Worm (Caenorhabditis elegans) whole organism, late embryonic: ENCODE data around the gene ZK666.12.
"Not testable (repeated sequence)": the region's sequence is repeated elsewhere in the genome, so short reads cannot be mapped to it uniquely, and the experiment has no call there.

ENCODE experiments used
- C38D4.7 ChIP-seq: fragments of 200-800 bp; sonication (Bioruptor generic); optimal IDR thresholded peaks from 2 replicates; lab custom pipeline; 2018; ENCODE audit warnings: mild to moderate bottlenecking, missing genetic modification characterization, moderate library complexity, missing compliant biosample characterization
- F13H6.1 ChIP-seq: sonication (generic microtip); optimal IDR thresholded peaks from 2 replicates; lab custom pipeline; 2016; ENCODE audit warnings: missing genetic modification characterization, missing compliant biosample characterization
- T23F11.4 ChIP-seq: fragments of 200-800 bp; sonication (Bioruptor generic); optimal IDR thresholded peaks from 2 replicates; lab custom pipeline; 2018; ENCODE audit warnings: mild to moderate bottlenecking, missing genetic modification characterization, missing compliant biosample characterization
- Y22D7AL.16 ChIP-seq: sonication (generic microtip); optimal IDR thresholded peaks from 2 replicates; lab custom pipeline; 2016; ENCODE audit warnings: missing genetic modification characterization, missing compliant biosample characterization
- ahr-1 ChIP-seq: sonication (generic microtip); optimal IDR thresholded peaks from 2 replicates; lab custom pipeline; 2016; ENCODE audit warnings: missing genetic modification characterization, missing compliant biosample characterization
- ceh-19 ChIP-seq: fragments of 200-800 bp; sonication (Bioruptor generic); optimal IDR thresholded peaks from 2 replicates; lab custom pipeline; 2018; ENCODE audit warnings: mild to moderate bottlenecking, missing genetic modification characterization, missing compliant biosample characterization
- ceh-22 ChIP-seq: sonication (generic microtip); optimal IDR thresholded peaks from 2 replicates; lab custom pipeline; 2017; ENCODE audit warnings: missing biosample characterization, missing genetic modification characterization
- ceh-24 ChIP-seq: sonication (generic microtip); optimal IDR thresholded peaks from 2 replicates; lab custom pipeline; 2016; ENCODE audit warnings: mild to moderate bottlenecking, missing genetic modification characterization, missing compliant biosample characterization
- ceh-30 ChIP-seq: fragments of 150-350 bp; optimal IDR thresholded peaks from 2 replicates; lab custom pipeline; 2014; ENCODE audit warnings: missing biosample characterization, missing genetic modification characterization
- ceh-48 ChIP-seq: sonication (generic microtip); optimal IDR thresholded peaks from 2 replicates; lab custom pipeline; 2016; ENCODE audit warnings: missing genetic modification characterization, inconsistent platforms, missing compliant biosample characterization
- che-1 ChIP-seq: sonication (generic microtip); optimal IDR thresholded peaks from 2 replicates; lab custom pipeline; 2016; ENCODE audit warnings: mild to moderate bottlenecking, missing genetic modification characterization, missing compliant biosample characterization
- dmd-4 ChIP-seq: sonication (generic microtip); optimal IDR thresholded peaks from 2 replicates; lab custom pipeline; 2016; ENCODE audit warnings: borderline replicate concordance, missing genetic modification characterization, missing compliant biosample characterization
- elt-2 ChIP-seq: sonication (generic microtip); optimal IDR thresholded peaks from 2 replicates; lab custom pipeline; 2016; ENCODE audit warnings: missing genetic modification reagents, missing genetic modification characterization, missing compliant biosample characterization
- elt-4 ChIP-seq: sonication (generic microtip); optimal IDR thresholded peaks from 2 replicates; lab custom pipeline; 2016; ENCODE audit warnings: missing genetic modification characterization, missing compliant biosample characterization
- ets-4 ChIP-seq: sonication (generic microtip); optimal IDR thresholded peaks from 2 replicates; lab custom pipeline; 2016; ENCODE audit warnings: missing genetic modification characterization, missing compliant biosample characterization
- fkh-10 ChIP-seq: fragments of 150-350 bp; optimal IDR thresholded peaks from 2 replicates; lab custom pipeline; 2014; ENCODE audit warnings: missing biosample characterization, missing genetic modification reagents, missing genetic modification characterization
- gmeb-2 ChIP-seq: sonication (generic microtip); optimal IDR thresholded peaks from 2 replicates; lab custom pipeline; 2016; ENCODE audit warnings: missing genetic modification characterization, inconsistent platforms, missing compliant biosample characterization
- hlh-6 ChIP-seq: sonication (generic microtip); optimal IDR thresholded peaks from 2 replicates; lab custom pipeline; 2016; ENCODE audit warnings: missing genotype, missing genetic modification characterization, missing compliant biosample characterization
- lim-6 ChIP-seq: sonication (generic microtip); optimal IDR thresholded peaks from 2 replicates; lab custom pipeline; 2016; ENCODE audit warnings: missing genetic modification characterization, missing compliant biosample characterization
- madf-2 ChIP-seq: sonication (generic microtip); optimal IDR thresholded peaks from 2 replicates; lab custom pipeline; 2017; ENCODE audit warnings: missing genetic modification characterization, missing compliant biosample characterization
- nhr-11 ChIP-seq: fragments of 150-350 bp; optimal IDR thresholded peaks from 2 replicates; lab custom pipeline; 2014; ENCODE audit warnings: missing biosample characterization, missing genetic modification characterization
- nhr-232 ChIP-seq: sonication (generic microtip); optimal IDR thresholded peaks from 2 replicates; lab custom pipeline; 2016; ENCODE audit warnings: missing genetic modification characterization, missing compliant biosample characterization
- odd-2 ChIP-seq: sonication (generic microtip); optimal IDR thresholded peaks from 2 replicates; lab custom pipeline; 2017; ENCODE audit warnings: antibody characterized with exemption, mild to moderate bottlenecking, missing genetic modification characterization, missing compliant biosample characterization
- pat-9 ChIP-seq: fragments of 200-800 bp; sonication (Bioruptor generic); optimal IDR thresholded peaks from 2 replicates; lab custom pipeline; 2018; ENCODE audit warnings: mild to moderate bottlenecking, missing genetic modification characterization, moderate library complexity, missing compliant biosample characterization
- pax-1 ChIP-seq: fragments of 150-350 bp; optimal IDR thresholded peaks from 2 replicates; lab custom pipeline; 2014; ENCODE audit warnings: missing biosample characterization, missing genetic modification characterization
- pha-4 ChIP-seq: fragments of 150-350 bp; optimal IDR thresholded peaks from 2 replicates; lab custom pipeline; 2018; ENCODE audit warnings: missing biosample characterization, missing genetic modification reagents, missing genetic modification characterization
- pros-1 ChIP-seq: fragments of 150-350 bp; optimal IDR thresholded peaks from 2 replicates; lab custom pipeline; 2014; ENCODE audit warnings: missing biosample characterization, missing genetic modification reagents, missing genetic modification characterization
- ref-2 ChIP-seq: sonication (generic microtip); optimal IDR thresholded peaks from 2 replicates; lab custom pipeline; 2016; ENCODE audit warnings: missing genetic modification characterization, missing compliant biosample characterization
- rnt-1 ChIP-seq: sonication (generic microtip); optimal IDR thresholded peaks from 2 replicates; lab custom pipeline; 2016; ENCODE audit warnings: missing genetic modification characterization, missing compliant biosample characterization
- sdc-2 ChIP-seq: sonication (generic microtip); optimal IDR thresholded peaks from 2 replicates; lab custom pipeline; 2016; ENCODE audit warnings: missing genotype, missing genetic modification characterization, missing compliant biosample characterization
- sox-4 ChIP-seq: sonication (generic microtip); optimal IDR thresholded peaks from 2 replicates; lab custom pipeline; 2017; ENCODE audit warnings: mild to moderate bottlenecking, missing genetic modification characterization, inconsistent platforms, missing compliant biosample characterization
- syd-9 ChIP-seq: sonication (generic microtip); optimal IDR thresholded peaks from 2 replicates; lab custom pipeline; 2016; ENCODE audit warnings: mild to moderate bottlenecking, missing genetic modification characterization, moderate library complexity, missing compliant biosample characterization
- tbx-2 ChIP-seq: sonication (generic microtip); optimal IDR thresholded peaks from 2 replicates; lab custom pipeline; 2016; ENCODE audit warnings: missing genetic modification characterization, missing compliant biosample characterization
- tbx-7 ChIP-seq: sonication (generic microtip); optimal IDR thresholded peaks from 2 replicates; lab custom pipeline; 2016; ENCODE audit warnings: missing genotype, missing genetic modification characterization, missing compliant biosample characterization
- ttx-3 ChIP-seq: sonication (generic microtip); optimal IDR thresholded peaks from 2 replicates; lab custom pipeline; 2016; ENCODE audit warnings: missing genetic modification reagents, missing genetic modification characterization, missing compliant biosample characterization
- unc-42 ChIP-seq: sonication (generic microtip); optimal IDR thresholded peaks from 2 replicates; lab custom pipeline; 2016; ENCODE audit warnings: missing genotype, missing genetic modification characterization, missing compliant biosample characterization
- zip-5 ChIP-seq: sonication (generic microtip); optimal IDR thresholded peaks from 2 replicates; lab custom pipeline; 2016; ENCODE audit warnings: missing genetic modification characterization, missing compliant biosample characterization
- ztf-16 ChIP-seq: sonication (generic microtip); optimal IDR thresholded peaks from 2 replicates; lab custom pipeline; 2017; ENCODE audit warnings: missing genetic modification characterization, missing compliant biosample characterization

The ZK666.12 gene

DNA sequence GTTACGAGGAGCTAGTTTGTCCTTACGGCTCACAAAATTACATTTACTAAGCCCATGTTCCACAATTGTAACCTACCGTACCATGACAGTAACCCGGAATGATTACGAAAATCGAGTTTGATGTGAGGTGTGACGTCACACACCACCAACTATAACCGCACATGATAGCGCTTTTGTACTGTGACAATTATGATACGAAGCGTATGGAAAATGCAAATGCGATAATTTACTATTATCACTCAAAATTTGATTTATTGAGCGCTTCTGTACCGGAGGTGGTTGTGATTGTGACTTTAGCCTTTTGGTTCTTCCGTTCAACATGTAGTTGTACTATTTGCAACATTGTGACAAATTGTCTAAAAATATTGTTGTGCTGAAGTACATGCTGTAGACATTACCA is 10.4 kb upstream of the ZK666.12 start:
- TF ChIP-seq pros-1 (no peak), elt-4 (no peak), ztf-16 (no peak), C38D4.7 (GFP tag; lab: Kevin White, UChicago) (no peak), rnt-1 (tag; lab: Kevin White, UChicago) (no peak), ceh-24 (tag; lab: Kevin White, UChicago) (no peak), ceh-22 (tag; lab: Kevin White, UChicago) (no peak), pha-4 (tag; lab: Kevin White, UChicago) (no peak), dmd-4 (no peak), ceh-30 (tag; lab: Kevin White, UChicago) (no peak), syd-9 (no peak), sox-4 (no peak), F13H6.1 (no peak), ceh-48 (tag; lab: Kevin White, UChicago) (no peak)

DNA sequence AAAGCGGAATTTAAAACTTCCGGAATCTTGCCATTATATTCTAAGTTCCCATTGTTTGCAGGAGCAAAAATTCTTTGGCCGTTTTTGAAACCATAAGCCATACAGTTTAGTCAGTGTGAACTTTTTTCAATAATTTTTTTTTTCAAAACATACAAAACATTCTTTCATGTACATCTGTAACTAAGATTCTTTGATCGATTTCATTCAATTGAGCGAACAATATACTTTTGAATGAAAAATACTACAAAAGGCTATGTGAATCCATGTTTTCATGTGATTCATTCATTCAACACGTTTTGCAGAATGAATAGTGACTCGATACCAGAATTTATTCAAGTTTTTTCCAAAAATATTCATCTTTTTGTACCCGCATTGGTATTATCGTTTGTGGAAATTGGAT is 9.3 kb upstream of the ZK666.12 start, which contains the start of gene ZK666.15:
TSS of gene ZK666.15 (plus strand) at position 301 of the 400 bp plus-strand sequence.
- TF ChIP-seq ceh-24 (tag; lab: Kevin White, UChicago) (no peak), C38D4.7 (GFP tag; lab: Kevin White, UChicago) (no peak), nhr-11 (tag; lab: Kevin White, UChicago) (no peak), ceh-19 (GFP tag; lab: Kevin White, UChicago) (no peak), fkh-10 (GFP tag; lab: Kevin White, UChicago) (no peak), che-1 (tag; lab: Kevin White, UChicago) (no peak), sdc-2 (no peak), unc-42 (tag; lab: Kevin White, UChicago) (no peak), Y22D7AL.16 (no peak), zip-5 (tag; lab: Kevin White, UChicago) (no peak), nhr-232 (tag; lab: Kevin White, UChicago) (no peak), pat-9 (no peak)
- TF ChIP-seq, all 69 proteins: peak for 0

DNA sequence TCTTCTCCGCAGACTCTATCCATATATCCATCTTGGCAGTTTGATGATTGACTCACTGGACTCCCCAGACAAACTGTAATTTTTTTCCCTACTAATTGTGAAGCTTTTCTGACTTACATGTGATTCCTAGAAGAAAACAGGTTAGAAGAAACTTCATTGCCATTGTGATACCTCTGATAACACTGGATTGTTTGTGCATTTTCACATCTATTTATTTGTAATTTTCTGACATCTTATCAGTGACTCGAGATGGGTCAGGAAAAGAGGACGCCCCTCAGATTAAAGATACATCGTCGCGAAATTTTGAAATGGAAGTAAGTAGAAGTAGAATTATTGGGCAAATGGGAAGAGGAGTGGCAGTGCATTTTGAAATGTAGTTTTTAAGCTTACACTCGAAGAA is 5.7 kb upstream of the ZK666.12 start, which contains the start of gene clec-61:
TSS of gene clec-61 (minus strand) at position 209 of the 400 bp plus-strand sequence.
- TF ChIP-seq pros-1: no peak
- no peak for TF ChIP-seq ztf-16
- no peak for TF ChIP-seq ceh-19 (GFP tag; lab: Kevin White, UChicago)
- no peak for TF ChIP-seq madf-2 (tag; lab: Kevin White, UChicago)
- TF ChIP-seq gmeb-2 (tag; lab: Kevin White, UChicago): no peak
- TF ChIP-seq Y22D7AL.16: no peak
- no peak for TF ChIP-seq nhr-232 (tag; lab: Kevin White, UChicago)
- no peak for TF ChIP-seq tbx-2 (tag; lab: Kevin White, UChicago)
- TF ChIP-seq pax-1 (tag; lab: Kevin White, UChicago): no peak
- no peak for TF ChIP-seq elt-2 (tag; lab: Kevin White, UChicago)
- no peak for TF ChIP-seq ref-2

DNA sequence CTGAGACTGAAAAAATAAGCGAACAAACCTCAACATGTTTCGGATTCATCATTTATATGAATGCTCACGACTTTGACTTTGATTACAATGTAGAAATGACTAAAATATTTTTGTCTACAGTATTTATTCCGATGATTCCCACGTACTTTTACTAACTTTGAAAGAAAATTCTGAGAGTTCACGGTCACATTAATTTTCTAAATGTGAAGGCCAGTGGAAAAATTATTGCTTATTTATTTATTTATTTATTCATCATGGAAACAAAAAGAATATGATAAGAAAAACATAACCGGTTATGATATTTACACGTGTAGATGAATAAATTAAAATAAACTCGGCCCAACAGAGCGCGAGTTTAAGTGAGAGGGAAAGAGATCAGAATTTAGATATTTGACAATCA is 3.0 kb upstream of the ZK666.12 start, which contains the start of gene ZK666.8:
TSS of gene ZK666.8 (minus strand) at position 101 of the 400 bp plus-strand sequence.
- TF ChIP-seq C38D4.7 (GFP tag; lab: Kevin White, UChicago); pros-1; ttx-3 (tag; lab: Kevin White, UChicago): not testable (repeated sequence)

DNA sequence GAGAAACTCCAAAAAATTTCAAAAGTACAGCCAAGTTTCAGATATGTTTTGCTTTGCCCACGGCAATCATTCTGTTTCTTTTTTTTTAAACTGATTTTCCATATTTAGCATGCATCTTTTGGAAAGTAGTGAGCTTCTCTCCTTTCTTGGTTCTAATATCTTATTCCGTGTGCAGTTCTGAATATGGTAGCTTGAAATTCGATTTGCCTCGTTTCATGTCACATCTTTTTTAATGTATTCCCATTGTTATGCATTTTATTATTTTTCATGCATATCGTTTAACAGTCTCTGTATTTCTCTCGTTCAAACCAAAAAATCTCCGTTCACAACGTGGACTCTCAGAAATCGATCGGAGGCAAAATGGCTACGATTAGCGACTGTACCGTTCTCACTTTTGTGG is 1.5 kb upstream of the ZK666.12 start, which contains the start of gene ZK666.14:
TSS of gene ZK666.14 (plus strand) at position 301 of the 400 bp plus-strand sequence.
- TF ChIP-seq ztf-16 (no peak), ceh-48 (tag; lab: Kevin White, UChicago) (no peak), hlh-6 (tag; lab: Kevin White, UChicago) (no peak), odd-2 (no peak), lim-6 (tag; lab: Kevin White, UChicago) (no peak), T23F11.4 (GFP tag; lab: Kevin White, UChicago) (no peak), ets-4 (tag; lab: Kevin White, UChicago) (no peak), fkh-10 (GFP tag; lab: Kevin White, UChicago) (no peak), ahr-1 (tag; lab: Kevin White, UChicago) (no peak), tbx-7 (tag; lab: Kevin White, UChicago) (no peak)
